Worm (Caenorhabditis elegans) whole organism, L2 larva: ENCODE measurements around the gene F01G4.4.
A peak's percentile ranks its signal among the peaks of the same experiment; 100 is the strongest.

Experiments used
- C34F6.9 ChIP-seq: fragments of 150-350 bp; optimal IDR thresholded peaks from 2 replicates; lab custom pipeline; 2014; ENCODE audit warnings: missing biosample characterization, missing genetic modification characterization
- F13H6.1 ChIP-seq: sonication (generic microtip); optimal IDR thresholded peaks from 2 replicates; lab custom pipeline; 2016; ENCODE audit warnings: missing genetic modification characterization, missing compliant biosample characterization
- R02D3.7 ChIP-seq: fragments of 150-350 bp; optimal IDR thresholded peaks from 2 replicates; lab custom pipeline; 2014; ENCODE audit warnings: missing biosample characterization, missing genetic modification characterization
- Y55F3AM.14 ChIP-seq: fragments of 200-800 bp; sonication (Bioruptor generic); optimal IDR thresholded peaks from 2 replicates; lab custom pipeline; 2018; ENCODE audit warnings: mild to moderate bottlenecking, missing genetic modification characterization, missing compliant biosample characterization
- ZK546.5 ChIP-seq: sonication (generic microtip); optimal IDR thresholded peaks from 2 replicates; lab custom pipeline; 2017; ENCODE audit warnings: missing biosample characterization, missing genetic modification characterization
- alr-1 ChIP-seq: fragments of 150-350 bp; optimal IDR thresholded peaks from 2 replicates; lab custom pipeline; 2014; ENCODE audit warnings: missing biosample characterization, missing genetic modification characterization
- aly-2 ChIP-seq: fragments of 150-350 bp; optimal IDR thresholded peaks from 2 replicates; lab custom pipeline; 2014; ENCODE audit warnings: missing biosample characterization, missing genetic modification characterization
- ama-1 ChIP-seq: fragments of 150-350 bp; optimal IDR thresholded peaks from 2 replicates; lab custom pipeline; 2018; ENCODE audit warnings: inconsistent platforms
- blmp-1 ChIP-seq: sonication (generic microtip); optimal IDR thresholded peaks from 2 replicates; lab custom pipeline; 2017; ENCODE audit warnings: missing genetic modification characterization, mild to moderate bottlenecking, missing compliant biosample characterization, antibody characterized with exemption, moderate library complexity; ENCODE audit not compliant: insufficient read depth
- ceh-16 ChIP-seq: fragments of 150-350 bp; optimal IDR thresholded peaks from 2 replicates; lab custom pipeline; 2014; ENCODE audit warnings: missing biosample characterization, missing genetic modification characterization
- ceh-82 ChIP-seq: fragments of 150-350 bp; optimal IDR thresholded peaks from 2 replicates; lab custom pipeline; 2014; ENCODE audit warnings: missing biosample characterization, missing genetic modification characterization
- crh-2 ChIP-seq: sonication (generic microtip); optimal IDR thresholded peaks from 2 replicates; lab custom pipeline; 2017; ENCODE audit warnings: missing biosample characterization, missing genetic modification characterization
- dmd-4 ChIP-seq: sonication (generic microtip); optimal IDR thresholded peaks from 2 replicates; lab custom pipeline; 2017; ENCODE audit warnings: missing biosample characterization, missing genetic modification characterization
- egl-27 ChIP-seq: sonication (generic microtip); optimal IDR thresholded peaks from 3 replicates; lab custom pipeline; 2017; ENCODE audit warnings: missing biosample characterization, missing genetic modification reagents, missing genetic modification characterization
- elt-1 ChIP-seq: fragments of 150-350 bp; optimal IDR thresholded peaks from 2 replicates; lab custom pipeline; 2014; ENCODE audit warnings: missing biosample characterization, missing genetic modification characterization
- elt-3 ChIP-seq: sonication (generic microtip); optimal IDR thresholded peaks from 2 replicates; lab custom pipeline; 2017; ENCODE audit warnings: missing biosample characterization, missing genetic modification characterization
- fos-1 ChIP-seq: fragments of 150-350 bp; optimal IDR thresholded peaks from 2 replicates; lab custom pipeline; 2014; ENCODE audit warnings: missing biosample characterization, missing genetic modification characterization
- gmeb-1 ChIP-seq: fragments of 150-350 bp; optimal IDR thresholded peaks from 2 replicates; lab custom pipeline; 2014; ENCODE audit warnings: missing biosample characterization, missing genetic modification characterization
- lin-11 ChIP-seq: fragments of 150-350 bp; sonication (generic microtip); optimal IDR thresholded peaks from 2 replicates; lab custom pipeline; 2014; ENCODE audit warnings: missing biosample characterization, missing genetic modification characterization, inconsistent platforms, mixed read lengths
- lin-13 ChIP-seq: fragments of 150-350 bp; optimal IDR thresholded peaks from 2 replicates; lab custom pipeline; 2014; ENCODE audit warnings: missing biosample characterization, missing genetic modification reagents, missing genetic modification characterization
- lin-39 ChIP-seq: fragments of 150-350 bp; optimal IDR thresholded peaks from 2 replicates; lab custom pipeline; 2014; ENCODE audit warnings: missing biosample characterization, missing genetic modification reagents, missing genetic modification characterization
- lsy-2 ChIP-seq, 2 experiments: fragments of 150-350 bp in 1 of 2; sonication (generic microtip) in 1 of 2; optimal IDR thresholded peaks; 2 replicates each; lab custom pipeline; 2014 to 2017; ENCODE audit warnings: missing biosample characterization in 2 of 2, missing genetic modification characterization in 2 of 2
- mab-5 ChIP-seq: fragments of 150-350 bp; optimal IDR thresholded peaks from 2 replicates; lab custom pipeline; 2014; ENCODE audit warnings: missing biosample characterization, missing genetic modification characterization
- mbf-1 ChIP-seq: sonication (generic microtip); optimal IDR thresholded peaks from 2 replicates; lab custom pipeline; 2017; ENCODE audit warnings: missing biosample characterization, missing genetic modification characterization
- mdl-1 ChIP-seq, 2 experiments: fragments of 150-350 bp in 1 of 2; sonication (generic microtip) in 1 of 2; optimal IDR thresholded peaks; 2 replicates each; lab custom pipeline; 2017; ENCODE audit warnings: missing biosample characterization in 2 of 2, missing genetic modification characterization in 2 of 2
- nhr-11 ChIP-seq: fragments of 150-350 bp; optimal IDR thresholded peaks from 2 replicates; lab custom pipeline; 2014; ENCODE audit warnings: missing biosample characterization, missing genetic modification characterization
- nhr-12 ChIP-seq: fragments of 150-350 bp; optimal IDR thresholded peaks from 2 replicates; lab custom pipeline; 2014; ENCODE audit warnings: missing biosample characterization, missing genetic modification characterization
- nhr-129 ChIP-seq: fragments of 150-350 bp; optimal IDR thresholded peaks from 2 replicates; lab custom pipeline; 2014; ENCODE audit warnings: missing biosample characterization, missing genetic modification characterization
- nhr-21 ChIP-seq: fragments of 150-350 bp; optimal IDR thresholded peaks from 2 replicates; lab custom pipeline; 2014; ENCODE audit warnings: missing biosample characterization, missing genetic modification characterization
- nhr-23 ChIP-seq: fragments of 150-350 bp; optimal IDR thresholded peaks from 2 replicates; lab custom pipeline; 2014; ENCODE audit warnings: missing biosample characterization, missing genetic modification reagents, missing genetic modification characterization
- nhr-237 ChIP-seq: fragments of 150-350 bp; optimal IDR thresholded peaks from 2 replicates; lab custom pipeline; 2014; ENCODE audit warnings: missing biosample characterization, missing genetic modification characterization
- nhr-25 ChIP-seq: fragments of 150-350 bp; sonication (generic microtip); optimal IDR thresholded peaks from 3 replicates; lab custom pipeline; 2014; ENCODE audit warnings: missing biosample characterization, missing genetic modification characterization
- nhr-6 ChIP-seq: fragments of 150-350 bp; optimal IDR thresholded peaks from 2 replicates; lab custom pipeline; 2014; ENCODE audit warnings: missing biosample characterization, missing genetic modification characterization
- nhr-77 ChIP-seq: fragments of 150-350 bp; optimal IDR thresholded peaks from 2 replicates; lab custom pipeline; 2014; ENCODE audit warnings: missing biosample characterization, missing genetic modification characterization
- peb-1 ChIP-seq: fragments of 150-350 bp; optimal IDR thresholded peaks from 2 replicates; lab custom pipeline; 2014; ENCODE audit warnings: missing biosample characterization, missing genetic modification characterization
- sem-4 ChIP-seq: fragments of 150-350 bp; optimal IDR thresholded peaks from 2 replicates; lab custom pipeline; 2014; ENCODE audit warnings: missing biosample characterization, missing genetic modification reagents, missing genetic modification characterization
- skn-1 ChIP-seq: sonication (generic microtip); optimal IDR thresholded peaks from 2 replicates; lab custom pipeline; 2017; ENCODE audit warnings: missing biosample characterization, missing genetic modification characterization
- sma-3 ChIP-seq: sonication (generic microtip); optimal IDR thresholded peaks from 2 replicates; lab custom pipeline; 2016; ENCODE audit warnings: missing genetic modification reagents, missing genetic modification characterization, missing compliant biosample characterization
- sma-9 ChIP-seq, 2 experiments: fragments of 150-350 bp in 1 of 2; sonication (generic microtip) in 1 of 2; optimal IDR thresholded peaks; 2 replicates each; lab custom pipeline; 2014 to 2016; ENCODE audit warnings: missing genetic modification characterization in 2 of 2, mild to moderate bottlenecking in 1 of 2, missing biosample characterization in 1 of 2, missing compliant biosample characterization in 1 of 2, missing genetic modification reagents in 1 of 2, moderate library complexity in 1 of 2
- snpc-4 ChIP-seq: fragments of 150-350 bp; optimal IDR thresholded peaks from 2 replicates; lab custom pipeline; 2014; ENCODE audit warnings: missing biosample characterization, missing genetic modification characterization
- unc-39 ChIP-seq: fragments of 150-350 bp; optimal IDR thresholded peaks from 2 replicates; lab custom pipeline; 2014; ENCODE audit warnings: missing biosample characterization, missing genetic modification characterization
- unc-55 ChIP-seq: fragments of 150-350 bp; sonication (generic microtip); optimal IDR thresholded peaks from 3 replicates; lab custom pipeline; 2014; ENCODE audit warnings: missing biosample characterization, missing genetic modification reagents, missing genetic modification characterization
- unc-62 ChIP-seq: fragments of 150-350 bp; optimal IDR thresholded peaks from 2 replicates; lab custom pipeline; 2014; ENCODE audit warnings: missing biosample characterization, missing genetic modification reagents, missing genetic modification characterization
- zag-1 ChIP-seq: fragments of 150-350 bp; optimal IDR thresholded peaks from 2 replicates; lab custom pipeline; 2014; ENCODE audit warnings: missing biosample characterization, missing genetic modification characterization
- ztf-11 ChIP-seq: sonication (generic microtip); optimal IDR thresholded peaks from 2 replicates; lab custom pipeline; 2017; ENCODE audit warnings: missing biosample characterization, missing genetic modification characterization
- ztf-4 ChIP-seq: fragments of 150-350 bp; optimal IDR thresholded peaks from 2 replicates; lab custom pipeline; 2014; ENCODE audit warnings: missing biosample characterization, missing genetic modification characterization

The F01G4.4 gene

ce11 chrIV:11111898-11112297, 31.2 kb upstream of the F01G4.4 start:
- no peak for TF ChIP-seq ZK546.5
- TF ChIP-seq unc-39 (tag; lab: Kevin White, UChicago) = no peak
- peak; percentile 49 for TF ChIP-seq crh-2
- peak; percentile 44 for TF ChIP-seq nhr-129 (tag; lab: Kevin White, UChicago)
- no peak for TF ChIP-seq peb-1 (tag; lab: Kevin White, UChicago)
- no peak for TF ChIP-seq egl-27
- TF ChIP-seq lsy-2 (tag; optimal IDR thresholded peaks at IDR 0.05; lab: Kevin White, UChicago) = peak in 1 of 2 experiments; percentile 21

- TF ChIP-seq ama-1 (lab: Kevin White, UChicago) (no peak), nhr-11 (no peak), F13H6.1 (no peak), sem-4 (tag; lab: Kevin White, UChicago) (no peak), peb-1 (tag; lab: Kevin White, UChicago) (no peak), nhr-23 (tag; lab: Kevin White, UChicago) (no peak), dmd-4 (tag; lab: Kevin White, UChicago) (no peak), elt-1 (tag; lab: Kevin White, UChicago) (no peak), C34F6.9 (tag; lab: Kevin White, UChicago) (no peak), ZK546.5 (no peak), ceh-82 (tag; lab: Kevin White, UChicago) (no peak), fos-1 (tag; lab: Kevin White, UChicago) (no peak), lsy-2 (tag; optimal IDR thresholded peaks at IDR 0.05; lab: Kevin White, UChicago) (no peak), mbf-1 (no peak)
Measured at ce11 chrIV:11112641-11113040, 30.5 kb upstream of the F01G4.4 start, which contains the start of gene clc-9. TSS of gene clc-9 (plus strand) at chrIV:11112941.

- peak; percentile 89 for TF ChIP-seq sma-3
- TF ChIP-seq nhr-6 (tag; lab: Kevin White, UChicago) = peak; percentile 71
- no peak for TF ChIP-seq unc-62
- peak; percentile 21 for TF ChIP-seq nhr-237 (tag; lab: Kevin White, UChicago)
- TF ChIP-seq dmd-4 (tag; lab: Kevin White, UChicago) = no peak
- TF ChIP-seq skn-1 (tag; lab: Kevin White, UChicago) = no peak
- peak; percentile 93 for TF ChIP-seq lin-11
- peak; percentile 94 for TF ChIP-seq nhr-129 (tag; lab: Kevin White, UChicago)
- TF ChIP-seq ama-1 (lab: Kevin White, UChicago) = no peak
- peak; percentile 98 for TF ChIP-seq zag-1 (tag; lab: Kevin White, UChicago)
- no peak for TF ChIP-seq mbf-1
- no peak for TF ChIP-seq nhr-12 (tag; lab: Kevin White, UChicago)
- peak; percentile 70 to 97 for TF ChIP-seq mdl-1 (tag; optimal IDR thresholded peaks at IDR 0.05; lab: Kevin White, UChicago)
- no peak for TF ChIP-seq nhr-11
- TF ChIP-seq blmp-1 = peak; percentile 10
- no peak for TF ChIP-seq alr-1 (tag; lab: Kevin White, UChicago)
- no peak for TF ChIP-seq elt-3 (tag; lab: Kevin White, UChicago)
- TF ChIP-seq nhr-77 (tag; lab: Kevin White, UChicago) = peak; percentile 62
- peak; percentile 88 for TF ChIP-seq lin-13 (GFP tag; lab: Kevin White, UChicago)
- peak; percentile 92 for TF ChIP-seq unc-55 (GFP tag; lab: Kevin White, UChicago)
- peak; percentile 91 for TF ChIP-seq F13H6.1
- TF ChIP-seq ztf-4 = peak; percentile 69
- no peak for TF ChIP-seq elt-1 (tag; lab: Kevin White, UChicago)
- peak; percentile 89 for TF ChIP-seq mab-5 (tag; lab: Kevin White, UChicago)
- peak; percentile 83 for TF ChIP-seq nhr-21 (tag; lab: Kevin White, UChicago)
- peak; percentile 31 for TF ChIP-seq ceh-16 (tag; lab: Kevin White, UChicago)
- TF ChIP-seq sma-9 (GFP tag; optimal IDR thresholded peaks at IDR 0.05; lab: Kevin White, UChicago) = peak; percentile 81
- TF ChIP-seq sma-9 (tag; optimal IDR thresholded peaks at IDR 0.05; lab: Kevin White, UChicago) = no peak
- peak; percentile 78 for TF ChIP-seq nhr-25 (tag; lab: Kevin White, UChicago)
- no peak for TF ChIP-seq aly-2 (tag; lab: Kevin White, UChicago)
- TF ChIP-seq ceh-82 (tag; lab: Kevin White, UChicago) = no peak
- TF ChIP-seq R02D3.7 (tag; lab: Kevin White, UChicago) = no peak
- TF ChIP-seq fos-1 (tag; lab: Kevin White, UChicago) = peak; percentile 86
- TF ChIP-seq Y55F3AM.14 (GFP tag; lab: Kevin White, UChicago) = peak; percentile 34
- peak; percentile 34 for TF ChIP-seq ZK546.5
- peak; percentile 85 for TF ChIP-seq gmeb-1 (tag; lab: Kevin White, UChicago)
- TF ChIP-seq ztf-11 (tag; lab: Kevin White, UChicago) = no peak
- peak; percentile 89 for TF ChIP-seq C34F6.9 (tag; lab: Kevin White, UChicago)
- TF ChIP-seq nhr-23 (tag; lab: Kevin White, UChicago) = peak; percentile 25
- TF ChIP-seq peb-1 (tag; lab: Kevin White, UChicago) = no peak
- TF ChIP-seq snpc-4 (tag; lab: Kevin White, UChicago) = peak; percentile 34
- TF ChIP-seq crh-2 = peak; percentile 98
- peak; percentile 74 for TF ChIP-seq sem-4 (tag; lab: Kevin White, UChicago)
- TF ChIP-seq egl-27 = peak; percentile 82
- TF ChIP-seq lin-39 = no peak
- TF ChIP-seq lsy-2 (tag; optimal IDR thresholded peaks at IDR 0.05; lab: Kevin White, UChicago) = peak; percentile 90 to 96
Measured at ce11 chrIV:11118837-11119491, 24.2 kb upstream of the F01G4.4 start, which contains the start of the genes imp-2 and enpl-1. TSS of gene imp-2 (minus strand) at chrIV:11118887. TSS of gene enpl-1 (plus strand) at chrIV:11119298.
